Worm (Caenorhabditis elegans) whole organism, late embryonic: ENCODE measurements around the gene dct-18.

Experiments used
- ceh-30 ChIP-seq: fragments of 150-350 bp; optimal IDR thresholded peaks from 2 replicates; lab custom pipeline; 2014; ENCODE audit warnings: missing biosample characterization, missing genetic modification characterization
- dmd-4 ChIP-seq: sonication (generic microtip); optimal IDR thresholded peaks from 2 replicates; lab custom pipeline; 2016; ENCODE audit warnings: borderline replicate concordance, missing genetic modification characterization, missing compliant biosample characterization
- elt-2 ChIP-seq: sonication (generic microtip); optimal IDR thresholded peaks from 2 replicates; lab custom pipeline; 2016; ENCODE audit warnings: missing genetic modification reagents, missing genetic modification characterization, missing compliant biosample characterization
- hlh-15 ChIP-seq: sonication (generic microtip); optimal IDR thresholded peaks from 2 replicates; lab custom pipeline; 2016; ENCODE audit warnings: missing genetic modification characterization, missing compliant biosample characterization
- nhr-11 ChIP-seq: fragments of 150-350 bp; optimal IDR thresholded peaks from 2 replicates; lab custom pipeline; 2014; ENCODE audit warnings: missing biosample characterization, missing genetic modification characterization
- pag-3 ChIP-seq: sonication (generic microtip); optimal IDR thresholded peaks from 2 replicates; lab custom pipeline; 2016; ENCODE audit warnings: missing compliant biosample characterization, missing genetic modification characterization, borderline replicate concordance
- tbx-2 ChIP-seq: sonication (generic microtip); optimal IDR thresholded peaks from 2 replicates; lab custom pipeline; 2016; ENCODE audit warnings: missing genetic modification characterization, missing compliant biosample characterization
- unc-55 ChIP-seq: sonication (generic microtip); optimal IDR thresholded peaks from 2 replicates; lab custom pipeline; 2017; ENCODE audit warnings: missing biosample characterization, missing genetic modification reagents, missing genetic modification characterization

DNA sequence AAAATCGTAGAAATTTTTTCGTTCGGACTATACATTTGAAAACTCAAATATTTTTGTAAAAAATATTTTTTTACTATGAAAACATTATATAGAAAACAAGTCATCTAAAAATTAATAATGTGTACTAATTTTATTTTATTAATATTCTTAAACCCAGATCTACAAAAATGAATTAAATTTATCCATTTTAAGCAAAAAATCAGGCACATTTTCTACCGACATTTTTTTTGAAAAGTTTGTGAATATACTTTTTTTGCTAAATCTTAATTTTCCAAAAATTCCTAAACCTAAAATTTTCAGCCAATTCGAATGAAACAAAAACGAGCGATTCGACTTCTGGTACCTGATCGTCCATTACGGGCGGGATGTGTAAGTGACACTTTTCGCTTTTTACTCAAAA, 8.1 kb downstream of the dct-18 start, which contains the start of gene arrd-10:
- TF ChIP-seq dmd-4 (no peak), hlh-15 (tag; lab: Kevin White, UChicago) (no peak), ceh-30 (no peak), elt-2 (tag; lab: Kevin White, UChicago) (no peak), pag-3 (tag; lab: Kevin White, UChicago) (no peak), nhr-11 (tag; lab: Kevin White, UChicago) (no peak), tbx-2 (tag; lab: Kevin White, UChicago) (no peak), unc-55 (GFP tag; lab: Kevin White, UChicago) (no peak)
